Worm (Caenorhabditis elegans): ENCODE measurements around the gene Y43F8C.11.

ce11 chrV:19629973-19630372 lies 40.1 kb upstream of the Y43F8C.11 start:
- TF ChIP-seq tbx-9 (tag; optimal IDR thresholded peaks at IDR 0.05; ENCODE audit: borderline replicate concordance) (no peak), sptf-2 (GFP tag; optimal IDR thresholded peaks at IDR 0.05) (no peak), ztf-26 (tag; optimal IDR thresholded peaks at IDR 0.05) (no peak), repo-1 (tag; optimal IDR thresholded peaks at IDR 0.05) (no peak), hsf-1 (GFP tag; IDR thresholded peaks at IDR 0.05) (no peak), aptf-3 (GFP tag; IDR thresholded peaks at IDR 0.05) (no peak), die-1 (tag; optimal IDR thresholded peaks at IDR 0.05) (no peak), F10E7.11 (tag; optimal IDR thresholded peaks at IDR 0.05) (no peak), snpc-4 (GFP tag; optimal IDR thresholded peaks at IDR 0.05) (no peak), snpc-4 (tag; optimal IDR thresholded peaks at IDR 0.05) (no peak), nhr-27 (tag; optimal IDR thresholded peaks at IDR 0.05) (no peak), ceh-58 (GFP tag; IDR thresholded peaks at IDR 0.05) (no peak), lsl-1 (GFP tag; optimal IDR thresholded peaks at IDR 0.05) (no peak), dpl-1 (GFP tag; optimal IDR thresholded peaks at IDR 0.05) (no peak), akir-1 (GFP tag; optimal IDR thresholded peaks at IDR 0.05) (no peak)
